Fruit fly (Drosophila melanogaster) whole organism, pupa: Measurements from ENCODE around the gene CG14820.

ENCODE experiments used
- CG10348 ChIP-seq: fragments of 200-800 bp; sonication (Bioruptor generic); IDR thresholded peaks from 2 replicates; pipeline ENCODE4 v1.3.6; 2022; ENCODE audit warnings: missing biosample characterization, missing genetic modification characterization
- CG12605 ChIP-seq: fragments of 200-800 bp; sonication (Bioruptor generic); IDR thresholded peaks from 2 replicates; pipeline ENCODE4 v1.3.6; 2022; ENCODE audit warnings: missing biosample characterization, missing genetic modification characterization
- CG13204 ChIP-seq: fragments of 200-800 bp; sonication (Bioruptor generic); optimal IDR thresholded peaks from 2 replicates; lab custom pipeline; 2018; ENCODE audit warnings: missing biosample characterization, mild to moderate bottlenecking, missing genetic modification characterization, moderate library complexity
- CG14655 ChIP-seq: fragments of 200-800 bp; sonication (Bioruptor generic); optimal IDR thresholded peaks from 3 replicates; lab custom pipeline; 2017; ENCODE audit warnings: mild to moderate bottlenecking, missing biosample characterization, missing genetic modification reagents, missing genetic modification characterization
- CG15710 ChIP-seq: fragments of 200-800 bp; sonication (Bioruptor generic); optimal IDR thresholded peaks from 2 replicates; lab custom pipeline; 2018; ENCODE audit warnings: missing biosample characterization, mild to moderate bottlenecking, missing genetic modification characterization, moderate library complexity
- CG17806 ChIP-seq: fragments of 200-800 bp; sonication (Bioruptor generic); optimal IDR thresholded peaks from 2 replicates; lab custom pipeline; 2018; ENCODE audit warnings: missing biosample characterization, mild to moderate bottlenecking, missing genetic modification characterization, moderate library complexity
- CG32121 ChIP-seq: fragments of 200-800 bp; sonication (Bioruptor generic); IDR thresholded peaks from 2 replicates; pipeline ENCODE4 v1.3.6; 2022; ENCODE audit warnings: missing biosample characterization, missing genetic modification characterization
- CG34367 ChIP-seq: fragments of 200-800 bp; sonication (Bioruptor generic); optimal IDR thresholded peaks from 2 replicates; lab custom pipeline; 2018; ENCODE audit warnings: missing biosample characterization, mild to moderate bottlenecking, missing genetic modification characterization
- CG4496 ChIP-seq: fragments of 200-800 bp; sonication (Bioruptor generic); IDR thresholded peaks from 3 replicates; pipeline ENCODE4 v1.3.6; 2022; ENCODE audit warnings: missing biosample characterization, missing genetic modification characterization
- CG8159 ChIP-seq: fragments of 200-800 bp; sonication (Bioruptor generic); optimal IDR thresholded peaks from 3 replicates; lab custom pipeline; 2018; ENCODE audit warnings: missing biosample characterization, mild to moderate bottlenecking, missing genetic modification characterization, moderate library complexity
- CG8301 ChIP-seq: fragments of 200-800 bp; sonication (Bioruptor generic); optimal IDR thresholded peaks from 2 replicates; lab custom pipeline; 2018; ENCODE audit warnings: missing biosample characterization, mild to moderate bottlenecking, missing genetic modification characterization
- CG9948 ChIP-seq: fragments of 200-800 bp; sonication (Bioruptor generic); optimal IDR thresholded peaks from 2 replicates; lab custom pipeline; 2018; ENCODE audit warnings: missing biosample characterization, mild to moderate bottlenecking, missing genetic modification characterization, moderate library complexity
- D1 ChIP-seq: fragments of 200-800 bp; sonication (Bioruptor generic); optimal IDR thresholded peaks from 2 replicates; lab custom pipeline; 2018; ENCODE audit warnings: missing biosample characterization, mild to moderate bottlenecking, missing genetic modification characterization, moderate library complexity
- EcR ChIP-seq: fragments of 200-800 bp; sonication (Bioruptor generic); optimal IDR thresholded peaks from 3 replicates; lab custom pipeline; 2019; ENCODE audit warnings: missing biosample characterization, missing genetic modification characterization, mild to moderate bottlenecking, moderate library complexity, missing genetic modification reagents
- Ets98B ChIP-seq: fragments of 200-800 bp; sonication (Bioruptor generic); IDR thresholded peaks from 2 replicates; pipeline ENCODE4 v1.3.6; 2022; ENCODE audit warnings: missing biosample characterization, missing genetic modification characterization
- Pif1A ChIP-seq: fragments of 200-800 bp; sonication (Bioruptor generic); optimal IDR thresholded peaks from 3 replicates; lab custom pipeline; 2016; ENCODE audit warnings: missing biosample characterization, missing genetic modification characterization
- Pif1B ChIP-seq: fragments of 200-800 bp; sonication (Bioruptor generic); optimal IDR thresholded peaks from 3 replicates; lab custom pipeline; 2016; ENCODE audit warnings: missing biosample characterization, missing genetic modification characterization
- Snoo ChIP-seq: fragments of 200-800 bp; sonication (Bioruptor generic); optimal IDR thresholded peaks from 3 replicates; lab custom pipeline; 2017; ENCODE audit warnings: missing biosample characterization, mild to moderate bottlenecking, missing genetic modification characterization, inconsistent platforms
- fd96Ca ChIP-seq: fragments of 200-800 bp; sonication (Bioruptor generic); IDR thresholded peaks from 3 replicates; pipeline ENCODE4 v1.3.6; 2022; ENCODE audit warnings: missing biosample characterization, missing genetic modification characterization
- gl ChIP-seq: fragments of 200-800 bp; sonication (Bioruptor generic); optimal IDR thresholded peaks from 2 replicates; lab custom pipeline; 2018; ENCODE audit warnings: missing biosample characterization, mild to moderate bottlenecking, missing genetic modification characterization
- rn ChIP-seq: fragments of 200-800 bp; sonication (Bioruptor generic); IDR thresholded peaks from 2 replicates; pipeline ENCODE4 v1.3.6; 2022; ENCODE audit warnings: missing biosample characterization, missing genetic modification characterization

CG14820 gene

dm6 chr3L:6968961-6969814 is 36.5 kb downstream of the CG14820 start, which contains the start of the genes Mis12 and CG9953:
Gene Mis12 (minus strand): TSS chr3L:6969048.
Gene CG9953 (plus strand): TSS chr3L:6969658.
- TF ChIP-seq CG8159 (peak; percentile 49), CG32121 (GFP tag; lab: Robert Waterston, UW) (no peak), CG9948 (tag; lab: Kevin White, UChicago) (peak; percentile 29), Pif1B (GFP tag; lab: Kevin White, UChicago) (no peak), gl (tag; lab: Kevin White, UChicago) (peak; percentile 26), CG4496 (GFP tag; lab: Robert Waterston, UW) (peak; percentile 57; the same call in 2 of the 3 replicates), CG13204 (GFP tag; lab: Kevin White, UChicago) (no peak), Snoo (tag; lab: Kevin White, UChicago) (no peak), D1 (tag; lab: Kevin White, UChicago) (no peak), CG14655 (GFP tag; lab: Kevin White, UChicago) (no peak), CG10348 (GFP tag; lab: Robert Waterston, UW) (no peak), rn (GFP tag; lab: Robert Waterston, UW) (no peak), EcR (GFP tag; lab: Kevin White, UChicago) (peak; percentile 13), CG12605 (GFP tag; lab: Robert Waterston, UW) (peak; percentile 43; the same call in 1 of the 2 replicates), Pif1A (no peak), CG15710 (tag; lab: Kevin White, UChicago) (peak; percentile 44), fd96Ca (GFP tag; lab: Robert Waterston, UW) (no peak), Ets98B (GFP tag; lab: Robert Waterston, UW) (peak; percentile 47; the same call in 1 of the 2 replicates), CG34367 (peak; percentile 2), CG17806 (tag; lab: Kevin White, UChicago) (no peak), CG8301 (tag; lab: Kevin White, UChicago) (peak; percentile 8)

dm6 chr3L:6971298-6971697 is 38.6 kb downstream of the CG14820 start:
- TF ChIP-seq CG8159 (no peak), CG4496 (GFP tag; lab: Robert Waterston, UW) (no peak), gl (tag; lab: Kevin White, UChicago) (no peak), fd96Ca (GFP tag; lab: Robert Waterston, UW) (no peak), D1 (tag; lab: Kevin White, UChicago) (no peak), CG15710 (tag; lab: Kevin White, UChicago) (no peak), CG8301 (tag; lab: Kevin White, UChicago) (no peak), CG17806 (tag; lab: Kevin White, UChicago) (no peak), CG13204 (GFP tag; lab: Kevin White, UChicago) (no peak), Pif1B (GFP tag; lab: Kevin White, UChicago) (no peak), Ets98B (GFP tag; lab: Robert Waterston, UW) (no peak), CG12605 (GFP tag; lab: Robert Waterston, UW) (no peak), CG34367 (no peak), EcR (GFP tag; lab: Kevin White, UChicago) (no peak), CG10348 (GFP tag; lab: Robert Waterston, UW) (no peak), rn (GFP tag; lab: Robert Waterston, UW) (no peak), CG9948 (tag; lab: Kevin White, UChicago) (no peak), Pif1A (no peak), CG32121 (GFP tag; lab: Robert Waterston, UW) (no peak)

dm6 chr3L:6972367-6972766 is 39.6 kb downstream of the CG14820 start, which contains the start of gene CG10063:
Gene CG10063 (minus strand): TSS chr3L:6972467.
- TF ChIP-seq CG34367, result no peak
- TF ChIP-seq CG15710 (tag; lab: Kevin White, UChicago), result no peak
- no peak for TF ChIP-seq CG8301 (tag; lab: Kevin White, UChicago)
- no peak for TF ChIP-seq CG12605 (GFP tag; lab: Robert Waterston, UW)
- TF ChIP-seq CG9948 (tag; lab: Kevin White, UChicago), result no peak
- TF ChIP-seq D1 (tag; lab: Kevin White, UChicago), result no peak
- no peak for TF ChIP-seq CG17806 (tag; lab: Kevin White, UChicago)
- no peak for TF ChIP-seq Snoo (tag; lab: Kevin White, UChicago)
- TF ChIP-seq CG4496 (GFP tag; lab: Robert Waterston, UW), result no peak
- no peak for TF ChIP-seq fd96Ca (GFP tag; lab: Robert Waterston, UW)
- no peak for TF ChIP-seq Ets98B (GFP tag; lab: Robert Waterston, UW)
- TF ChIP-seq CG32121 (GFP tag; lab: Robert Waterston, UW), result no peak

- TF ChIP-seq CG17806 (tag; lab: Kevin White, UChicago), result no peak
- TF ChIP-seq Snoo (tag; lab: Kevin White, UChicago), result no peak
- no peak for TF ChIP-seq CG15710 (tag; lab: Kevin White, UChicago)
- TF ChIP-seq CG8159, result no peak
- TF ChIP-seq CG10348 (GFP tag; lab: Robert Waterston, UW), result no peak
- TF ChIP-seq EcR (GFP tag; lab: Kevin White, UChicago), result no peak
- no peak for TF ChIP-seq CG32121 (GFP tag; lab: Robert Waterston, UW)
- TF ChIP-seq D1 (tag; lab: Kevin White, UChicago), result no peak
- no peak for TF ChIP-seq CG9948 (tag; lab: Kevin White, UChicago)
- no peak for TF ChIP-seq CG14655 (GFP tag; lab: Kevin White, UChicago)
- TF ChIP-seq gl (tag; lab: Kevin White, UChicago), result no peak
- TF ChIP-seq fd96Ca (GFP tag; lab: Robert Waterston, UW), result no peak
- no peak for TF ChIP-seq CG8301 (tag; lab: Kevin White, UChicago)
- TF ChIP-seq CG34367, result no peak
These were observed 43.1 kb downstream of the CG14820 start for dm6 chr3L:6975875-6976274.
